Worm (Caenorhabditis elegans) whole organism, L4 larva: Measurements from ENCODE around the gene K03B8.6.
"Not testable (repeated sequence)": the region's sequence is repeated elsewhere in the genome, so short reads cannot be mapped to it uniquely, and the experiment has no call there.

Experiments
- F37D6.2 ChIP-seq: sonication (generic microtip); optimal IDR thresholded peaks from 2 replicates; lab custom pipeline; 2016; ENCODE audit warnings: mild to moderate bottlenecking, missing genetic modification characterization, missing compliant biosample characterization
- F49E8.2 ChIP-seq: sonication (generic microtip); optimal IDR thresholded peaks from 2 replicates; lab custom pipeline; 2016; ENCODE audit warnings: missing compliant biosample characterization, mild to moderate bottlenecking, missing genetic modification characterization, borderline replicate concordance
- R02D3.7 ChIP-seq: fragments of 150-350 bp; sonication (generic microtip); optimal IDR thresholded peaks from 3 replicates; lab custom pipeline; 2014; ENCODE audit warnings: missing biosample characterization, missing genetic modification characterization
- T20F7.1 ChIP-seq: fragments of 200-800 bp; sonication (Bioruptor generic); optimal IDR thresholded peaks from 2 replicates; lab custom pipeline; 2018; ENCODE audit warnings: mild to moderate bottlenecking, missing genetic modification characterization, missing compliant biosample characterization
- T26A8.4 ChIP-seq: fragments of 200-800 bp; sonication (Bioruptor generic); IDR thresholded peaks from 2 replicates; pipeline ENCODE4 v1.3.6; 2022; ENCODE audit warnings: missing genetic modification characterization, missing compliant biosample characterization
- Y48G9A.11 ChIP-seq: fragments of 200-800 bp; sonication (Bioruptor generic); IDR thresholded peaks from 2 replicates; pipeline ENCODE4 v1.3.6; 2022; ENCODE audit warnings: missing genetic modification reagents, missing genetic modification characterization, missing compliant biosample characterization
- ZK337.2 ChIP-seq: fragments of 200-800 bp; sonication (Bioruptor generic); IDR thresholded peaks from 2 replicates; pipeline ENCODE4 v1.3.6; 2022; ENCODE audit warnings: missing genetic modification reagents, missing genetic modification characterization, missing compliant biosample characterization
- ZK546.5 ChIP-seq, 2 experiments: sonication (generic microtip); optimal IDR thresholded peaks; 2 replicates each; lab custom pipeline; 2017; ENCODE audit warnings: missing biosample characterization in 2 of 2, missing genetic modification characterization in 2 of 2
- aha-1 ChIP-seq: fragments of 150-350 bp; peaks from one replicate; lab custom pipeline; 2014; ENCODE audit warnings: missing biosample characterization, missing genetic modification characterization
- aly-2 ChIP-seq: sonication (generic microtip); optimal IDR thresholded peaks from 2 replicates; lab custom pipeline; 2018; ENCODE audit warnings: missing biosample characterization, missing genetic modification characterization
- ces-1 ChIP-seq: fragments of 150-350 bp; sonication (generic microtip); optimal IDR thresholded peaks from 4 replicates; lab custom pipeline; 2014; ENCODE audit warnings: missing biosample characterization, missing genetic modification reagents, missing genetic modification characterization
- daf-12 ChIP-seq: fragments of 150-350 bp; optimal IDR thresholded peaks from 2 replicates; lab custom pipeline; 2014; ENCODE audit warnings: missing biosample characterization, missing genetic modification reagents, missing genetic modification characterization
- dmd-8 ChIP-seq: fragments of 200-800 bp; sonication (Bioruptor generic); IDR thresholded peaks from 2 replicates; pipeline ENCODE4 v1.3.6; 2022; ENCODE audit warnings: missing genetic modification characterization, missing compliant biosample characterization
- dve-1 ChIP-seq: sonication (generic microtip); optimal IDR thresholded peaks from 2 replicates; lab custom pipeline; 2017; ENCODE audit warnings: antibody characterized with exemption, mild to moderate bottlenecking, missing genetic modification characterization, missing compliant biosample characterization; ENCODE audit not compliant: insufficient read depth
- egl-27 ChIP-seq: sonication (generic microtip); optimal IDR thresholded peaks from 3 replicates; lab custom pipeline; 2017; ENCODE audit warnings: missing biosample characterization, missing genetic modification reagents, missing genetic modification characterization
- fkh-10 ChIP-seq: fragments of 150-350 bp; optimal IDR thresholded peaks from 2 replicates; lab custom pipeline; 2014; ENCODE audit warnings: missing biosample characterization, missing genetic modification reagents, missing genetic modification characterization
- fos-1 ChIP-seq: fragments of 150-350 bp; optimal IDR thresholded peaks from 2 replicates; lab custom pipeline; 2014; ENCODE audit warnings: missing biosample characterization, missing genetic modification characterization
- gei-8 ChIP-seq: fragments of 200-800 bp; sonication (Bioruptor generic); optimal IDR thresholded peaks from 2 replicates; lab custom pipeline; 2018; ENCODE audit warnings: mild to moderate bottlenecking, missing genetic modification characterization, missing compliant biosample characterization
- hmg-1.1 ChIP-seq: fragments of 200-800 bp; sonication (Bioruptor generic); IDR thresholded peaks from 2 replicates; pipeline ENCODE4 v1.3.6; 2022; ENCODE audit warnings: missing genetic modification reagents, missing genetic modification characterization, missing compliant biosample characterization
- lin-29 ChIP-seq: fragments of 200-800 bp; sonication (Bioruptor generic); IDR thresholded peaks from 2 replicates; pipeline ENCODE4 v1.3.6; 2022; ENCODE audit warnings: missing genetic modification reagents, missing genetic modification characterization, missing compliant biosample characterization
- madf-5 ChIP-seq, 2 experiments: fragments of 200-800 bp; sonication (Bioruptor generic); IDR thresholded peaks; 2 replicates each; pipeline ENCODE4 v1.3.6; 2022; ENCODE audit warnings: missing compliant biosample characterization in 2 of 2, missing genetic modification characterization in 2 of 2
- nhr-102 ChIP-seq: sonication (generic microtip); optimal IDR thresholded peaks from 2 replicates; lab custom pipeline; 2016; ENCODE audit warnings: mild to moderate bottlenecking, missing genetic modification characterization, moderate library complexity, missing compliant biosample characterization
- nhr-111 ChIP-seq: fragments of 200-800 bp; sonication (Bioruptor generic); optimal IDR thresholded peaks from 2 replicates; lab custom pipeline; 2018; ENCODE audit warnings: mild to moderate bottlenecking, missing genetic modification characterization, missing compliant biosample characterization
- nhr-25 ChIP-seq: sonication (generic microtip); optimal IDR thresholded peaks from 2 replicates; lab custom pipeline; 2017; ENCODE audit warnings: missing genetic modification characterization, mild to moderate bottlenecking, missing compliant biosample characterization, antibody characterized with exemption, moderate library complexity, borderline replicate concordance; ENCODE audit not compliant: insufficient read depth
- nhr-41 ChIP-seq: fragments of 200-800 bp; sonication (Bioruptor generic); IDR thresholded peaks from 2 replicates; pipeline ENCODE4 v1.3.6; 2022; ENCODE audit warnings: missing genetic modification reagents, missing genetic modification characterization, missing compliant biosample characterization
- nhr-48 ChIP-seq: sonication (generic microtip); optimal IDR thresholded peaks from 2 replicates; lab custom pipeline; 2016; ENCODE audit warnings: mild to moderate bottlenecking, missing genetic modification characterization, missing compliant biosample characterization
- nhr-6 ChIP-seq: fragments of 150-350 bp; optimal IDR thresholded peaks from 2 replicates; lab custom pipeline; 2014; ENCODE audit warnings: missing biosample characterization, missing genetic modification characterization
- rbr-2 ChIP-seq: sonication (generic microtip); optimal IDR thresholded peaks from 2 replicates; lab custom pipeline; 2016; ENCODE audit warnings: missing genotype, missing genetic modification characterization, missing compliant biosample characterization
- set-16 ChIP-seq: fragments of 200-800 bp; sonication (Bioruptor generic); IDR thresholded peaks from 2 replicates; pipeline ENCODE4 v1.3.6; 2022; ENCODE audit warnings: missing genetic modification reagents, missing genetic modification characterization, missing compliant biosample characterization
- tag-97 ChIP-seq: fragments of 200-800 bp; sonication (Bioruptor generic); IDR thresholded peaks from 2 replicates; pipeline ENCODE4 v1.3.6; 2022; ENCODE audit warnings: missing genetic modification characterization, missing compliant biosample characterization
- unc-130 ChIP-seq: sonication (generic microtip); optimal IDR thresholded peaks from 2 replicates; lab custom pipeline; 2016; ENCODE audit warnings: missing genetic modification reagents, missing genetic modification characterization, missing compliant biosample characterization
- zip-11 ChIP-seq: fragments of 200-800 bp; sonication (Bioruptor generic); IDR thresholded peaks from 2 replicates; pipeline ENCODE4 v1.3.6; 2022; ENCODE audit warnings: missing genetic modification characterization, missing compliant biosample characterization
- zip-2 ChIP-seq: fragments of 150-350 bp; optimal IDR thresholded peaks from 2 replicates; lab custom pipeline; 2014; ENCODE audit warnings: missing biosample characterization, missing genetic modification characterization
- ztf-11 ChIP-seq: fragments of 150-350 bp; optimal IDR thresholded peaks from 2 replicates; lab custom pipeline; 2014; ENCODE audit warnings: missing biosample characterization, missing genetic modification characterization

The K03B8.6 gene

DNA sequence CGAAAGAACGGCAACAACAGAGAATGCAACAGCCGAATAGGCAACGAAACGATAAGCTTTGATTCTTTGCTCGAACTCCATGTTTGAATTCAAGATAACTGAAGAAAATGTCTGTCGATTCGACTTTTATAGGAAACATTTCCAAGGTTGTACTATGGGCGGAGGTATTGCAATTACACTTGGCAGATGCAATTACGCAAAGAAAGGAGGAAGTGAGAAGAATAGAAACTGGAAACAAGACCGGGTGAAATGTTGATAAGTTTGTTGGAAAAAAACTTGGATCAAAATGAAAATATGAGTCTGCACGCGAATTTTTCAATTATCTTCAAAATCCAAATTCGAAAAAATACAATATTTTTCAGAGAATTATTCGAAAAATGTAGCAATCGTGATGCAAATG is 17.6 kb upstream of the K03B8.6 start, which contains the start of gene col-155:
Gene col-155, minus strand, starts transcription at position 101 of the 400 bp plus-strand sequence.
- TF ChIP-seq tag-97 (GFP tag; lab: Robert Waterston, UW) = no peak
- no peak for TF ChIP-seq T26A8.4 (GFP tag; lab: Robert Waterston, UW)
- TF ChIP-seq zip-11 (GFP tag; lab: Robert Waterston, UW) = no peak
- no peak for TF ChIP-seq madf-5 (GFP tag; IDR thresholded peaks at IDR 0.05; lab: Robert Waterston, UW)
- no peak for TF ChIP-seq fos-1 (tag; lab: Kevin White, UChicago)
- no peak for TF ChIP-seq nhr-48 (tag; lab: Kevin White, UChicago)
- no peak for TF ChIP-seq T20F7.1 (GFP tag; lab: Kevin White, UChicago)
- no peak for TF ChIP-seq nhr-102 (tag; lab: Kevin White, UChicago)
- TF ChIP-seq F37D6.2 (tag; lab: Kevin White, UChicago) = no peak
- TF ChIP-seq F49E8.2 (tag; lab: Kevin White, UChicago) = no peak
- TF ChIP-seq fkh-10 (GFP tag; lab: Kevin White, UChicago) = no peak
- no peak for TF ChIP-seq hmg-1.1 (GFP tag; lab: Robert Waterston, UW)
- TF ChIP-seq gei-8 = no peak
- TF ChIP-seq, all 104 proteins: peak for 0

DNA sequence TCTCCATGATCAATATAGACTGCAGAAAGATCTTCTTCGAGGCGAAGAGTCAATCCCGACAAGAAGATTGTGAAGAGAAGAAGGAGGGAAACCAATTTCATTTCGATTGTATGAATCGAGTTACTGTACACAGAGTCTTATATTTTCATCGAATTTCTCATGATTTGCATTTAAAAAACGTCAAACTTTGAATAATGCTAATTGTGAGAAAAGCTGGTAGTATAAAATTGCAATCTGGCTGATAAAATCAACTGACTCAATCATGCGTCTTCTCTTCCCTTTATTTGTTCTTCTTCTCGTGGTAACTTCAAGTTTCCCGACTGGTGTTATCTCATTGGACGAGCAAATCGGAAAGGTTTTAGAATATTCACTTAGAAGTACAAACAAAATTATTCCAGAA is 17.0 kb upstream of the K03B8.6 start, which contains the start of the genes K03B8.11 and K03B8.14:
Gene K03B8.11, minus strand, starts transcription at position 101 of the 400 bp plus-strand sequence.
Gene K03B8.14, plus strand, starts transcription at position 110 of the 400 bp plus-strand sequence.
- no peak for TF ChIP-seq nhr-25
- peak; percentile 31 for TF ChIP-seq aha-1 (tag; lab: Kevin White, UChicago)
- TF ChIP-seq egl-27 (tag; lab: Kevin White, UChicago) = no peak
- no peak for TF ChIP-seq ZK546.5 (tag; optimal IDR thresholded peaks at IDR 0.05; lab: Kevin White, UChicago)

DNA sequence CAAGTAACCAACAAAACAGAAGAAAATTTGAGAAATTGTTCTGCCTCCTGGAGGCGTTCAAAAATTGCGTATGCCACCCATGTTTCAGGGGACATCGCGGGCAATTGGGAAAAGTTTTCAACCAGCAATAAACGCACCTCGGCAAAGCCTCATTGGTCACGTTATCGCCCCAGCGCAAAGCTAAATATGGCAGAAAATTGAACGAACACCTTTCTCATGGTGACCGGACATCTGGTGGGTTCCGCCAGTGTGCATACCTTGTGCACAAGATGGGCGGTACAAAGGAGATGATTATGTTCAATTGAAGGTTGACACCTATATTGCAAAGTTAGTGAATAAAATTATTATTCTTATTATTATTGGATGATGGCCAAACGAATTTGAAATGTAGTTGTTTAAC is 16.4 kb upstream of the K03B8.6 start:
- 0 out of 2 replicates have a peak, but pooled peaks have one; percentile 36 for TF ChIP-seq Y48G9A.11

DNA sequence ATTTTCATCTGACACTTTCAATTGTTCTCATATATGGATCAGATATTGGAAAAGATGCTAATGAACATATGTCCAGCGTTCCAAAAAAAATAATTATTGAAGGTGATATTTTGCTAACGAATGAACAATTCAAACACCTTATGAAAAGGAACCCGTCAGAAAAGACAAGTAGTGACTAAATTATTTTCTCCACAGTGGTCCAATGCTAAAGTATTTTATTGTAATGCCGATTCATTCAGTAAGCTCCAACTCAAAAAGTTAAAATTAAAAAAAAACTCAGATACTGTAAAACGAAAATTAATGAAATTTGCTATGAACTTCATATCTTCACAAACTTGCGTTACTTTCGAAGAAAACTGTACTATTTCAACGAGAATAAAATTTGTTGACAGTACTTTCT is 15.4 kb upstream of the K03B8.6 start, which contains the start of gene nas-16:
Gene nas-16, plus strand, starts transcription at position 301 of the 400 bp plus-strand sequence.
- no peak for TF ChIP-seq dve-1
- no peak for TF ChIP-seq nhr-41 (GFP tag; lab: Robert Waterston, UW)
- TF ChIP-seq nhr-111 (GFP tag; lab: Kevin White, UChicago) = no peak
- no peak for TF ChIP-seq zip-2
- TF ChIP-seq dmd-8 = no peak
- TF ChIP-seq nhr-6 = no peak
- no peak for TF ChIP-seq aly-2 (tag; lab: Kevin White, UChicago)
- TF ChIP-seq R02D3.7 = no peak
- TF ChIP-seq T20F7.1 (GFP tag; lab: Kevin White, UChicago) = no peak

DNA sequence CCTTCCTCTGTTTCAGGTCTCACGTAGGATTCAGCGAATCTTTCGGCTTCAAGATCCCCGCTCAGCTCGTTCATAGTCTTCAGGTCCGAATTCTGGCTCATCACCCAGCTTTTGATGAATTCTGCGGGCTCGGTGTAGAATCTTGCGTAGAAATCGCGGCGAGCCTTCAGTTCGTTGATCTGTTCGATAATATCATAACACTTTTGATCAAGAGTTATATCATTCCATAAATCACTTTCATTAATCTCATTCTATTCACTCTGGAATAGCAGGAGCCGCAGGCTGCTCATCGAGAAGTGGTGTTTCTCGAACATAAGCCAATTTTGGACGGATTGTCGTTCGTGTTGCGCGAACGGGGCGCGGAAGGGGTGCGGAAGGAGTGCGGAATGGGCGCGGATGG is 12.4 kb upstream of the K03B8.6 start, which contains the start of gene K03B8.4:
Gene K03B8.4, minus strand, starts transcription at position 101 of the 400 bp plus-strand sequence.
- peak; percentile 46; the same call in 1 of the 2 replicates for TF ChIP-seq set-16 (GFP tag; lab: Robert Waterston, UW)

DNA sequence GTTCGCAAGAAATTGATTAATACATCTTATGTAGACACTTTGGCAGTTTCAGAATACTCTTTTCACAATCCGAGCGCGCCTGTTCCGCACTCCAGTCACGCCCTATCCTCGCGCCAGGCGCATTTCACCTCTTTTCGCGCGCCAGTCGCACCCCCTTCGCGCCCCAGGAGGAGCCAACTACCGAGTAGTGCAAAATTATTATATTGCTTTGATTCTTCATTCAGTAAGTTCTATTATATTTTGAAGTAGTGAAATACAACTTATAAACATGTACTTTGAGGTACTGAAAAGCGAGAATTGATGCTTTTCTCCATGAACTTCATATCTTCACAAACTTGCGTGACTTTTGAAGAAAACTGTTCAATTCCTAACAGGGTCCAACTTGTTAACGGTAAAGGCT is 11.2 kb upstream of the K03B8.6 start, which contains the start of gene nas-18:
Gene nas-18, plus strand, starts transcription at position 301 of the 400 bp plus-strand sequence.
- not testable (repeated sequence) for TF ChIP-seq unc-130; ces-1 (GFP tag; lab: Kevin White, UChicago); tag-97 (GFP tag; lab: Robert Waterston, UW)

DNA sequence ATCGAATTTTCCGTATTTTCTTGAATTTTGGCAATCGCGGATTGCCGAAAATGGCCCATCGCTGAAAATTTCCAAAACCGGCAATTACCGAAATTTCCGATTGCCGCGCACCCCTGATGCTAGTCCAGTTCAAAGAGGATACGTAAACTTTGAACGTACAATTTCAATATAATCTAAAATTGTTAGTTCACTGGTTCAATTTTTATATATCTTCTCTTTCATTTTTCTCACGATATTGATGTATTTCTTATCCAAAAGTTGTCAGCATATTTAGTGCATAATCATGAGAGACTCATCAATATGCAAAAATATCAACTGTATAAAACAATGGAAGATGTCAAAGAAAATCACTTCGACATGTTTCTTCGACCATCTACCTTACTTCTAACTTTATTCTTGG is 8.8 kb upstream of the K03B8.6 start, which contains the start of gene nas-17:
Gene nas-17, plus strand, starts transcription at position 301 of the 400 bp plus-strand sequence.
- TF ChIP-seq F37D6.2 (tag; lab: Kevin White, UChicago) (no peak), ztf-11 (tag; lab: Kevin White, UChicago) (no peak), rbr-2 (tag; lab: Kevin White, UChicago) (no peak), daf-12 (tag; lab: Kevin White, UChicago) (no peak), lin-29 (GFP tag; lab: Robert Waterston, UW) (no peak), ZK337.2 (GFP tag; lab: Robert Waterston, UW) (no peak), egl-27 (tag; lab: Kevin White, UChicago) (no peak)
